Worm (Caenorhabditis elegans): ENCODE results near the gene R04E5.7.

Gene R04E5.7

ce11 chrX:8817929-8818328, 20.9 kb upstream of the R04E5.7 start:
- no peak for TF ChIP-seq ama-1 (optimal IDR thresholded peaks at IDR 0.05)
- TF ChIP-seq ceh-2 (tag; optimal IDR thresholded peaks at IDR 0.05): no peak
- TF ChIP-seq F13H6.1 (tag; optimal IDR thresholded peaks at IDR 0.05): no peak
- TF ChIP-seq elt-2 (tag; optimal IDR thresholded peaks at IDR 0.05): peak; percentile 66
- TF ChIP-seq ref-2 (tag; optimal IDR thresholded peaks at IDR 0.05): peak; percentile 29
- no peak for TF ChIP-seq syd-9 (tag; optimal IDR thresholded peaks at IDR 0.05)
- peak; percentile 54 for TF ChIP-seq che-1 (tag; optimal IDR thresholded peaks at IDR 0.05)
- TF ChIP-seq pag-3 (tag; optimal IDR thresholded peaks at IDR 0.05; ENCODE audit: borderline replicate concordance): no peak
- TF ChIP-seq C38D4.7 (GFP tag; optimal IDR thresholded peaks at IDR 0.05): peak; percentile 11
- no peak for TF ChIP-seq tbx-2 (tag; optimal IDR thresholded peaks at IDR 0.05)
- no peak for TF ChIP-seq ceh-22 (tag; optimal IDR thresholded peaks at IDR 0.05)
- peak; percentile 33 for TF ChIP-seq gmeb-2 (tag; optimal IDR thresholded peaks at IDR 0.05)
- peak; percentile 3 for TF ChIP-seq fkh-6 (tag; optimal IDR thresholded peaks at IDR 0.05)
- TF ChIP-seq unc-42 (tag; optimal IDR thresholded peaks at IDR 0.05): no peak
- TF ChIP-seq dve-1 (tag; optimal IDR thresholded peaks at IDR 0.05): no peak
- no peak for TF ChIP-seq fax-1 (tag; optimal IDR thresholded peaks at IDR 0.05)
- peak; percentile 48 for TF ChIP-seq ceh-6 (GFP tag; optimal IDR thresholded peaks at IDR 0.05)
- peak; percentile 26 for TF ChIP-seq sox-4 (tag; optimal IDR thresholded peaks at IDR 0.05)
- peak; percentile 27 for TF ChIP-seq ceh-34 (tag; optimal IDR thresholded peaks at IDR 0.05)
- no peak for TF ChIP-seq ztf-16 (tag; optimal IDR thresholded peaks at IDR 0.05)

- TF ChIP-seq elt-2 (tag; optimal IDR thresholded peaks at IDR 0.05) (peak; percentile 86), unc-3 (GFP tag; conservative IDR thresholded peaks at IDR 0.05) (no peak), unc-3 (tag; optimal IDR thresholded peaks at IDR 0.05) (no peak), che-1 (tag; optimal IDR thresholded peaks at IDR 0.05) (no peak)
Measured at ce11 chrX:8811916-8812315, 14.9 kb upstream of the R04E5.7 start, which contains the start of gene cnnm-2. TSS of gene cnnm-2 (plus strand) at chrX:8812105.

ce11 chrX:8810908-8811307, 13.8 kb upstream of the R04E5.7 start, which contains the start of gene R04E5.9:
TSS of gene R04E5.9 (minus strand) at chrX:8811142.
- TF ChIP-seq ahr-1 (tag; optimal IDR thresholded peaks at IDR 0.05) (no peak), Y22D7AL.16 (tag; optimal IDR thresholded peaks at IDR 0.05) (no peak), C08G9.2 (tag; optimal IDR thresholded peaks at IDR 0.05) (peak; percentile 32), unc-86 (tag; optimal IDR thresholded peaks at IDR 0.05) (no peak), ceh-18 (tag; optimal IDR thresholded peaks at IDR 0.05) (peak; percentile 75), unc-3 (GFP tag; conservative IDR thresholded peaks at IDR 0.05) (no peak), unc-3 (tag; optimal IDR thresholded peaks at IDR 0.05) (no peak), sox-2 (GFP tag; IDR thresholded peaks at IDR 0.05) (no peak), zip-5 (tag; optimal IDR thresholded peaks at IDR 0.05) (no peak), ceh-19 (GFP tag; optimal IDR thresholded peaks at IDR 0.05) (peak; percentile 29), rnt-1 (tag; optimal IDR thresholded peaks at IDR 0.05) (no peak), tbx-2 (tag; optimal IDR thresholded peaks at IDR 0.05) (peak; percentile 85), tbx-7 (tag; optimal IDR thresholded peaks at IDR 0.05) (no peak), unc-55 (GFP tag; optimal IDR thresholded peaks at IDR 0.05) (no peak), F13H6.1 (tag; optimal IDR thresholded peaks at IDR 0.05) (peak; percentile 54), syd-9 (tag; optimal IDR thresholded peaks at IDR 0.05) (peak; percentile 42), fkh-6 (tag; optimal IDR thresholded peaks at IDR 0.05) (peak; percentile 20), fax-1 (tag; optimal IDR thresholded peaks at IDR 0.05) (no peak), ceh-31 (tag; optimal IDR thresholded peaks at IDR 0.05) (peak; percentile 86), nhr-232 (tag; optimal IDR thresholded peaks at IDR 0.05) (no peak), sox-4 (tag; optimal IDR thresholded peaks at IDR 0.05) (peak; percentile 25), ceh-24 (tag; optimal IDR thresholded peaks at IDR 0.05) (no peak), ceh-45 (GFP tag; IDR thresholded peaks at IDR 0.05) (no peak), ztf-16 (tag; optimal IDR thresholded peaks at IDR 0.05) (peak; percentile 23), ceh-2 (tag; optimal IDR thresholded peaks at IDR 0.05) (peak; percentile 63), ceh-34 (tag; optimal IDR thresholded peaks at IDR 0.05) (peak; percentile 76), ceh-9 (tag; optimal IDR thresholded peaks at IDR 0.05) (no peak), nhr-11 (tag; optimal IDR thresholded peaks at IDR 0.05) (no peak), hlh-8 (tag; optimal IDR thresholded peaks at IDR 0.05) (peak; percentile 73), K02D7.2 (tag; optimal IDR thresholded peaks at IDR 0.05) (no peak), madf-2 (tag; optimal IDR thresholded peaks at IDR 0.05) (no peak), unc-42 (tag; optimal IDR thresholded peaks at IDR 0.05) (peak; percentile 75), ets-4 (tag; optimal IDR thresholded peaks at IDR 0.05) (peak; percentile 42), ceh-30 (tag; optimal IDR thresholded peaks at IDR 0.05) (no peak), odd-2 (tag; optimal IDR thresholded peaks at IDR 0.05) (no peak), pag-3 (tag; optimal IDR thresholded peaks at IDR 0.05; ENCODE audit: borderline replicate concordance) (no peak), hlh-30 (tag; optimal IDR thresholded peaks at IDR 0.05; ENCODE audit: insufficient read depth) (peak; percentile 82), pax-1 (tag; optimal IDR thresholded peaks at IDR 0.05) (no peak), T23F11.4 (GFP tag; optimal IDR thresholded peaks at IDR 0.05) (no peak)
